Fruit fly (Drosophila melanogaster) whole organism, prepupa: ENCODE results near the gene CG31178.
A peak's percentile ranks its signal among the peaks of the same experiment; 100 is the strongest.

Experiments used
- Blimp-1 ChIP-seq: fragments of 200-800 bp; sonication (Bioruptor generic); optimal IDR thresholded peaks from 3 replicates; lab custom pipeline; 2017; ENCODE audit warnings: missing biosample characterization, missing genetic modification characterization, mild to moderate bottlenecking, moderate library complexity, missing genetic modification reagents
- CG10631 ChIP-seq: fragments of 200-800 bp; sonication (Bioruptor generic); optimal IDR thresholded peaks from 2 replicates; lab custom pipeline; 2016; ENCODE audit warnings: missing biosample characterization, missing genetic modification characterization
- CG11294 ChIP-seq: fragments of 200-800 bp; sonication (Bioruptor generic); IDR thresholded peaks from 2 replicates; pipeline ENCODE4 v1.3.6; 2022; ENCODE audit warnings: missing biosample characterization, missing genetic modification characterization
- CG11902 ChIP-seq: fragments of 200-800 bp; sonication (Bioruptor generic); optimal IDR thresholded peaks from 3 replicates; lab custom pipeline; 2016; ENCODE audit warnings: missing biosample characterization, missing genetic modification characterization
- CG1621 ChIP-seq: fragments of 200-800 bp; sonication (Bioruptor generic); optimal IDR thresholded peaks from 3 replicates; lab custom pipeline; 2018; ENCODE audit warnings: missing biosample characterization, mild to moderate bottlenecking, missing genetic modification characterization
- CG16779 ChIP-seq: fragments of 200-800 bp; sonication (Bioruptor generic); optimal IDR thresholded peaks from 3 replicates; lab custom pipeline; 2017; ENCODE audit warnings: missing biosample characterization, mild to moderate bottlenecking, missing genetic modification characterization
- CG3032 ChIP-seq: fragments of 200-800 bp; optimal IDR thresholded peaks from 2 replicates; lab custom pipeline; 2019; ENCODE audit warnings: missing biosample characterization, mild to moderate bottlenecking, missing genetic modification characterization, moderate library complexity
- CG32006 ChIP-seq: fragments of 200-800 bp; sonication (Bioruptor generic); optimal IDR thresholded peaks from 3 replicates; lab custom pipeline; 2017; ENCODE audit warnings: missing biosample characterization, mild to moderate bottlenecking, missing genetic modification characterization
- CG34406 ChIP-seq: fragments of 200-800 bp; sonication (Bioruptor generic); optimal IDR thresholded peaks from 3 replicates; lab custom pipeline; 2016; ENCODE audit warnings: missing biosample characterization, missing genetic modification characterization
- CG3919 ChIP-seq: fragments of 200-800 bp; sonication (Bioruptor generic); optimal IDR thresholded peaks from 3 replicates; lab custom pipeline; 2016; ENCODE audit warnings: missing biosample characterization, missing genetic modification characterization
- CG4318 ChIP-seq: fragments of 200-800 bp; sonication (Bioruptor generic); optimal IDR thresholded peaks from 3 replicates; lab custom pipeline; 2017; ENCODE audit warnings: missing biosample characterization, mild to moderate bottlenecking, missing genetic modification characterization
- CG6163 ChIP-seq: fragments of 200-800 bp; sonication (Bioruptor generic); IDR thresholded peaks from 3 replicates; pipeline ENCODE4 v1.3.6; 2022; ENCODE audit warnings: missing biosample characterization, missing genetic modification characterization
- CG6276 ChIP-seq: fragments of 200-800 bp; sonication (Bioruptor generic); optimal IDR thresholded peaks from 2 replicates; lab custom pipeline; 2017; ENCODE audit warnings: missing biosample characterization, mild to moderate bottlenecking, missing genetic modification characterization
- CG6792 ChIP-seq: fragments of 200-800 bp; sonication (Bioruptor generic); optimal IDR thresholded peaks from 3 replicates; lab custom pipeline; 2016; ENCODE audit warnings: missing biosample characterization, missing genetic modification characterization
- CG6808 ChIP-seq: fragments of 200-800 bp; sonication (Bioruptor generic); optimal IDR thresholded peaks from 3 replicates; lab custom pipeline; 2017; ENCODE audit warnings: missing biosample characterization, missing genetic modification characterization, mild to moderate bottlenecking, moderate library complexity, missing genetic modification reagents
- CG6854 ChIP-seq: fragments of 200-800 bp; sonication (Bioruptor generic); optimal IDR thresholded peaks from 2 replicates; lab custom pipeline; 2017; ENCODE audit warnings: missing biosample characterization, mild to moderate bottlenecking, missing genetic modification characterization
- CG8119 ChIP-seq: fragments of 200-800 bp; sonication (Bioruptor generic); IDR thresholded peaks from 3 replicates; pipeline ENCODE4 v1.3.6; 2022; ENCODE audit warnings: missing biosample characterization, missing genetic modification characterization
- CG8319 ChIP-seq: fragments of 200-800 bp; sonication (Bioruptor generic); optimal IDR thresholded peaks from 3 replicates; lab custom pipeline; 2016; ENCODE audit warnings: missing biosample characterization, missing genetic modification characterization
- CG9139 ChIP-seq: fragments of 200-800 bp; sonication (Bioruptor generic); optimal IDR thresholded peaks from 3 replicates; lab custom pipeline; 2017; ENCODE audit warnings: missing biosample characterization, mild to moderate bottlenecking, missing genetic modification characterization
- Eip75B ChIP-seq: fragments of 200-800 bp; sonication (Bioruptor generic); optimal IDR thresholded peaks from 3 replicates; lab custom pipeline; 2016; ENCODE audit warnings: missing biosample characterization, missing genetic modification characterization
- Eip78C ChIP-seq: fragments of 200-800 bp; sonication (Bioruptor generic); peaks from one replicate; lab custom pipeline; 2016; ENCODE audit warnings: missing biosample characterization, missing genetic modification characterization
- Ets21C ChIP-seq: fragments of 200-800 bp; sonication (Bioruptor generic); optimal IDR thresholded peaks from 3 replicates; lab custom pipeline; 2016; ENCODE audit warnings: missing biosample characterization, missing genetic modification characterization
- Gug ChIP-seq: fragments of 200-800 bp; sonication (Bioruptor generic); IDR thresholded peaks from 2 replicates; pipeline ENCODE4 v1.3.6; 2022; ENCODE audit warnings: missing biosample characterization, missing genetic modification characterization
- Hr38 ChIP-seq: sonication (Bioruptor generic); optimal IDR thresholded peaks from 2 replicates; lab custom pipeline; 2016; ENCODE audit warnings: missing biosample characterization, missing genetic modification characterization
- Hr39 ChIP-seq: fragments of 200-800 bp; sonication (Bioruptor generic); optimal IDR thresholded peaks from 2 replicates; lab custom pipeline; 2016; ENCODE audit warnings: missing biosample characterization, missing genetic modification characterization
- Hr4 ChIP-seq: fragments of 200-800 bp; sonication (Bioruptor generic); optimal IDR thresholded peaks from 3 replicates; lab custom pipeline; 2016; ENCODE audit warnings: missing biosample characterization, missing genetic modification characterization
- Met ChIP-seq: fragments of 200-800 bp; sonication (Bioruptor generic); optimal IDR thresholded peaks from 3 replicates; lab custom pipeline; 2016; ENCODE audit warnings: missing biosample characterization, missing genetic modification characterization
- OdsH ChIP-seq: fragments of 200-800 bp; sonication (Bioruptor generic); optimal IDR thresholded peaks from 3 replicates; lab custom pipeline; 2016; ENCODE audit warnings: missing biosample characterization, missing genetic modification characterization
- Smox ChIP-seq: fragments of 200-800 bp; sonication (Bioruptor generic); optimal IDR thresholded peaks from 3 replicates; lab custom pipeline; 2016; ENCODE audit warnings: missing biosample characterization, missing genetic modification characterization
- Sox14 ChIP-seq: fragments of 200-800 bp; sonication (Bioruptor generic); optimal IDR thresholded peaks from 3 replicates; lab custom pipeline; 2016; ENCODE audit warnings: missing biosample characterization, missing genetic modification characterization
- achi ChIP-seq: fragments of 200-800 bp; sonication (Bioruptor generic); optimal IDR thresholded peaks from 3 replicates; lab custom pipeline; 2016; ENCODE audit warnings: missing biosample characterization, missing genetic modification characterization
- dac ChIP-seq: fragments of 200-800 bp; sonication (Bioruptor generic); optimal IDR thresholded peaks from 2 replicates; lab custom pipeline; 2017; ENCODE audit warnings: missing biosample characterization, mild to moderate bottlenecking, missing genetic modification characterization
- dsx ChIP-seq: fragments of 200-800 bp; optimal IDR thresholded peaks from 3 replicates; lab custom pipeline; 2019; ENCODE audit warnings: missing biosample characterization, mild to moderate bottlenecking, missing genetic modification characterization, moderate library complexity; ENCODE audit not compliant: poor library complexity, severe bottlenecking
- eg ChIP-seq: fragments of 200-800 bp; sonication (Bioruptor generic); IDR thresholded peaks from 3 replicates; pipeline ENCODE4 v1.3.6; 2022; ENCODE audit warnings: missing biosample characterization, missing genetic modification characterization
- esn ChIP-seq: fragments of 200-800 bp; sonication (Bioruptor generic); optimal IDR thresholded peaks from 2 replicates; lab custom pipeline; 2016; ENCODE audit warnings: missing biosample characterization, mild to moderate bottlenecking, missing genetic modification characterization, moderate library complexity
- fd59A ChIP-seq: fragments of 200-800 bp; sonication (Bioruptor generic); optimal IDR thresholded peaks from 2 replicates; lab custom pipeline; 2017; ENCODE audit warnings: missing biosample characterization, mild to moderate bottlenecking, missing genetic modification characterization, missing genetic modification reagents
- fd85E ChIP-seq: fragments of 200-800 bp; sonication (Bioruptor generic); optimal IDR thresholded peaks from 3 replicates; lab custom pipeline; 2016; ENCODE audit warnings: missing biosample characterization, missing genetic modification characterization
- fkh ChIP-seq: fragments of 200-800 bp; sonication (Bioruptor generic); optimal IDR thresholded peaks from 3 replicates; lab custom pipeline; 2017; ENCODE audit warnings: missing biosample characterization, mild to moderate bottlenecking, missing genetic modification characterization, moderate library complexity
- net ChIP-seq: fragments of 200-800 bp; sonication (Bioruptor generic); optimal IDR thresholded peaks from 3 replicates; lab custom pipeline; 2016; ENCODE audit warnings: missing biosample characterization, missing genetic modification characterization
- pdm3 ChIP-seq: fragments of 200-800 bp; sonication (Bioruptor generic); optimal IDR thresholded peaks from 3 replicates; lab custom pipeline; 2016; ENCODE audit warnings: missing biosample characterization, missing genetic modification characterization
- salr ChIP-seq, 2 experiments: fragments of 200-800 bp; sonication (Bioruptor generic); optimal IDR thresholded peaks; 3 replicates each; lab custom pipeline; 2016 to 2018; ENCODE audit warnings: missing biosample characterization in 2 of 2, missing genetic modification characterization in 2 of 2, mild to moderate bottlenecking in 1 of 2
- ss ChIP-seq, 2 experiments: fragments of 200-800 bp; sonication (Bioruptor generic); optimal IDR thresholded peaks; 2 replicates in 1 of 2; 3 replicates in 1 of 2; lab custom pipeline; 2017 to 2018; ENCODE audit warnings: mild to moderate bottlenecking in 2 of 2, missing biosample characterization in 2 of 2, missing genetic modification characterization in 2 of 2, moderate library complexity in 1 of 2
- svp ChIP-seq: fragments of 200-800 bp; sonication (Bioruptor generic); peaks from one replicate; lab custom pipeline; 2016; ENCODE audit warnings: missing biosample characterization, missing genetic modification characterization
- vri ChIP-seq: fragments of 200-800 bp; sonication (Bioruptor generic); optimal IDR thresholded peaks from 3 replicates; lab custom pipeline; 2016; ENCODE audit warnings: missing biosample characterization, mild to moderate bottlenecking, missing genetic modification characterization

CG31178 gene

dm6 chr3R:21905615-21906014 is 32.1 kb downstream of the CG31178 start (continued):
- TF ChIP-seq OdsH (GFP tag; lab: Kevin White, UChicago) (peak; percentile 88), Hr4 (GFP tag; lab: Kevin White, UChicago) (peak; percentile 90), Hr38 (GFP tag; lab: Kevin White, UChicago) (no peak), CG34406 (peak; percentile 80), ss (GFP tag; optimal IDR thresholded peaks at IDR 0.05; lab: Kevin White, UChicago) (peak; percentile 73 to 89), svp (GFP tag; lab: Kevin White, UChicago) (peak; percentile 86), CG11902 (GFP tag; lab: Kevin White, UChicago) (peak; percentile 44), Eip75B (GFP tag; lab: Kevin White, UChicago) (peak; percentile 84), pdm3 (peak; percentile 82), esn (GFP tag; lab: Kevin White, UChicago) (peak; percentile 79), CG11294 (GFP tag; lab: Robert Waterston, UW) (peak; percentile 60), Met (GFP tag; lab: Kevin White, UChicago) (peak; percentile 78), dsx (GFP tag; lab: Kevin White, UChicago) (peak; percentile 88), CG9139 (GFP tag; lab: Kevin White, UChicago) (peak; percentile 81), CG6792 (peak; percentile 77), Hr39 (GFP tag; lab: Kevin White, UChicago) (peak; percentile 43), Gug (GFP tag; lab: Robert Waterston, UW) (peak; percentile 88), CG6808 (peak; percentile 84), net (GFP tag; lab: Kevin White, UChicago) (peak; percentile 79), CG8319 (GFP tag; lab: Kevin White, UChicago) (peak; percentile 57), CG6276 (GFP tag; lab: Kevin White, UChicago) (peak; percentile 82), fkh (GFP tag; lab: Kevin White, UChicago) (no peak), fd85E (no peak), CG1621 (peak; percentile 79), CG16779 (tag; lab: Kevin White, UChicago) (peak; percentile 69), Sox14 (GFP tag; lab: Kevin White, UChicago) (peak; percentile 82), CG4318 (GFP tag; lab: Kevin White, UChicago) (peak; percentile 87), salr (GFP tag; optimal IDR thresholded peaks at IDR 0.05; lab: Kevin White, UChicago) (peak; percentile 69 to 91), fd59A (GFP tag; lab: Kevin White, UChicago) (peak; percentile 83), Eip78C (GFP tag; lab: Kevin White, UChicago) (peak; percentile 96), achi (GFP tag; lab: Kevin White, UChicago) (peak; percentile 88)

- TF ChIP-seq salr (GFP tag; optimal IDR thresholded peaks at IDR 0.05; lab: Kevin White, UChicago) (peak in 1 of 2 experiments; percentile 23), CG8119 (peak; percentile 46; the same call in 2 of the 3 replicates), CG1621 (no peak), achi (GFP tag; lab: Kevin White, UChicago) (peak; percentile 10), CG10631 (peak; percentile 6), CG32006 (peak; percentile 52), Eip78C (GFP tag; lab: Kevin White, UChicago) (peak; percentile 33), Blimp-1 (GFP tag; lab: Kevin White, UChicago) (no peak)
Measured at dm6 chr3R:21906867-21907266, 33.3 kb downstream of the CG31178 start.

dm6 chr3R:21911516-21911915 is 38.0 kb downstream of the CG31178 start, which contains the start of gene Qsox3:
Gene Qsox3 (plus strand): TSS chr3R:21911816.
- TF ChIP-seq Ets21C: no peak
- no peak for TF ChIP-seq fd85E
- no peak for TF ChIP-seq eg (GFP tag; lab: Robert Waterston, UW)
- no peak for TF ChIP-seq CG8119
- no peak for TF ChIP-seq CG6854 (GFP tag; lab: Kevin White, UChicago)
- TF ChIP-seq Smox (GFP tag; lab: Kevin White, UChicago): no peak
- TF ChIP-seq Hr4 (GFP tag; lab: Kevin White, UChicago): no peak
- no peak for TF ChIP-seq vri
- TF ChIP-seq CG6163: no peak
- no peak for TF ChIP-seq CG3919 (GFP tag; lab: Kevin White, UChicago)
- no peak for TF ChIP-seq dac
- no peak for TF ChIP-seq CG3032
- no peak for TF ChIP-seq CG4318 (GFP tag; lab: Kevin White, UChicago)
